Fruit fly (Drosophila melanogaster): Measurements from ENCODE around the gene CG33337.

CG33337 gene

DNA sequence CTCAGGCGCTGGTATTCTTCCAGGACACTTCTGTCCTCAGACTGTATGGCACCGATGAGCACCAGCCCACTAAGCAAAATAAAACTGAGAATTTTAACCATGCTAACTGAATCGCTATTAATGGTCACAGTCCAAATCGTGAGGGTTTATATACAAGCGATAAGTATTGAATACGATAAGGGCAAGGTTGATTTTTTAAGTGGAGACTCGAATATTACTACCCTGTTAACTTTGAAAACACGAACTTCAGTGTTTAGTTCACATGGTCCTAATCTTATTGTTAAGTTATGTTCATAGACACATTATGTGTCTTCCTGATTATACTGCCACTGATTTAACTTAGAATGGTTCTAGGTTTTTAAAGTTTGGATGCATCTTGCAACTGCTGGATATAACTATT, at the start of gene CG33337:
TSS of gene CG33337 (minus strand) at position 101 of the 400 bp plus-strand sequence.
- no peak for TF ChIP-seq CG17801 (GFP tag; optimal IDR thresholded peaks at IDR 0.05; ENCODE audit: partially characterized antibody)

DNA sequence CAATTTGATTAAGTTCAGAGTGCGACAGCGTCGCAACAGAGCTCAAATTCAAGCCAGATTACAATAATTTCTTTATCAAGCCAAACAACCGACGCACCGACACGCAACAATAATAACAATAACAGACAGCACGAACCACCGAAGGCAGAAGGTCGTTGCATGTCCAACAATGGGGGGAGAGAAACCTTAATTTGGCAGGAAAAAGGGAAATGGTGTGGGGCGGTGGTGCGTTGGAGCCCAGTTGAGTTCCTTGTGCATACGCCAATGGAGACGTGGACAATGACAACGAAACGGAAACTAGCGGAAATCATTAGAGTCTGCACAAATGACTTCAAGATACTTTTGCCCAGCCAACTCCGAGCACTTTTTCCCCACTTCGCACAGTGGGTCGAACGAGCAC, 47.0 kb upstream of the CG33337 start:
- no peak for TF ChIP-seq CG17801 (GFP tag; optimal IDR thresholded peaks at IDR 0.05; ENCODE audit: partially characterized antibody)

DNA sequence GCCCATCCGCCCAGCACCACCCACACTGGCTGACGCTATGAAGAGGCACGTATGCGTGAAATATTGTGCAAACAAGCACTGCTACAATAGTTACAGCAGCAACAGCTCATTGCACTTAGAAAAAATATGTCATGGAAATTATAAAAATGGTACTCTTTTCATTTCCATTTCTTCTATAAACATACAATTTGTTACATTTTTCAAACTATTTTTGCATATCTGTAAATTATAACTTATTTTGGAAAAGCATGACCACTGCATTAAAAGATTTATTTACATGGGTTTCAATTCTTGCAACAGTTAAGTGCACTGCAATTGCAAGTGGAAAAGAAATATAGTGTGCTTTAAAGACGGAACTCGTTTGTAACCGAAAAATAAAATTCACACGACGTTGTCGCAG, 45.8 kb upstream of the CG33337 start:
- TF ChIP-seq CG17801 (GFP tag; optimal IDR thresholded peaks at IDR 0.05; ENCODE audit: partially characterized antibody): no peak

DNA sequence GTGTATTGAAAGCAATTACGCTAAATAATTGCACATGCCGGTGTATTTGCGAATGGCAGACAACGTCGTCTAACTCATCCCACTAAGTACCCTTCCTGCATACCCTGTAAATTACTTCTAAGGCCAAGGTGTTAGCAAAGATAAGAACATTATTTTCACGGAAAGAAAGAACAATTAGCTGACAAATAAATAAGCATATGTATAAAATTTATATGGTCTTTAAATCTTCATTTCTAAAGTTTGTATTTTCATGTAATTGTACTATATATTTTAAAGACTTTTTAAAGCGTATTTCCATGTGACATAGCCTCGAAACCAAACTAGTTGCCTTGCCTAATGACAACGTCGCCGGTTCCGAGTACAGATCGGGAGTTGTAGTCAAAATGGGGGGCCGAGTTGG, 44.7 kb upstream of the CG33337 start:
- no peak for TF ChIP-seq CG17801 (GFP tag; optimal IDR thresholded peaks at IDR 0.05; ENCODE audit: partially characterized antibody)

DNA sequence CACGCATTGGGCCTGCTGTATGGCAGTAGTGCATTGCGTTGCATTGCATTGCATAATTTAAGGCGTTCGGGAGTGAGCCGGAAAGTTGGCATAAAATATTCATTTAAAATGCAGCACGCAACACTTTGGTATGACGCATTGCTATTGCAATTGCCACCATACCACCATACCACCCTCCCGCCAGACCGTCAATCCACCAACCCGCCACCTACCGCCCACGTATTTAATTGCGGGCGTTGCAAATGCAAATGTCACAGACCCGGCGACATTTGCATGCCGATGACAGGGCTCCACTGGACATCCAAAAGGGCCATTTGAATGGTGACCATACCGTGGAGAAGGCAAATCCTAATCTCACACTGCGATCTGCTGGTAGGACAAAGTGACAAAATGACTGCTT, 42.2 kb upstream of the CG33337 start:
- TF ChIP-seq CG17801 (GFP tag; optimal IDR thresholded peaks at IDR 0.05; ENCODE audit: partially characterized antibody): no peak

DNA sequence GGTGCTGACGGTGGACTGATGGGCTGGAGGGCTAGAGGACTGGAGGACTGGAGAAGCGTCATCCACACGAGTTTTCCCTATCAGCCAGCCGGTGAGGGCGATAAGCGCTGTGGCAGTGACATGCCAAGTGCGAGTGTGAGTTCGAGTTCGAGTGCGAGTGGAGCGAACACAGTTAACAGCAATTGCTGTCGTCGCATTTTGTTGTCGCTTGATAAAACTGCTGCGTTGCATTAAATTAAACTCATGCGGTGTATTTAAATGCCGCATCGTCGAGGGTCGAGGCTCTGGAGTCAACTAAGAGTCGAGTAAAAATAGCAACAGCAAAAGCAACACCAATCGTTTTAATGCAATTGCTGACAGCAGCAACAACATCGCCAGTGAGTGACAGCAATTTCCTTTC, 37.0 kb upstream of the CG33337 start:
- TF ChIP-seq CG17801 (GFP tag; optimal IDR thresholded peaks at IDR 0.05; ENCODE audit: partially characterized antibody): peak; percentile 25

DNA sequence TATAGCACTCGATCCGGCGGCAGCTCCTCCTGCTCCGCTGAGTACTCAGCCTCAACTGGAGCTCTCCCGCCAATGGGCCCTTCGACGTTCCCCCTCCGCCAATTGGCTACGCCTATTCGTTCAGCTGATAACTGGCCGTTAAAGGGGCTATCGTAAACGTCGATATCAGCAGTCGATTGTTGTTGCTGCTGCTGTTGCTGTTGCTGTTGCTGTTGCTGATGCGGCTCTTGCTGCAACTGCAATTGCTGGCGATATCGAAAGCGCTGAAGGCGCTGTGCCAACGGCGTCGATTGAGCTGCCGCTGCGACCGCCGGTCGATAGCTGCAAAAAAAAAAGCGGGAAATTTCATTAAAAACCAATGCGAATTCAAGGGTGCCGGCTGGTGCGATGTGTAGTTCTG, 34.6 kb upstream of the CG33337 start:
- TF ChIP-seq CG17801 (GFP tag; optimal IDR thresholded peaks at IDR 0.05; ENCODE audit: partially characterized antibody): no peak

DNA sequence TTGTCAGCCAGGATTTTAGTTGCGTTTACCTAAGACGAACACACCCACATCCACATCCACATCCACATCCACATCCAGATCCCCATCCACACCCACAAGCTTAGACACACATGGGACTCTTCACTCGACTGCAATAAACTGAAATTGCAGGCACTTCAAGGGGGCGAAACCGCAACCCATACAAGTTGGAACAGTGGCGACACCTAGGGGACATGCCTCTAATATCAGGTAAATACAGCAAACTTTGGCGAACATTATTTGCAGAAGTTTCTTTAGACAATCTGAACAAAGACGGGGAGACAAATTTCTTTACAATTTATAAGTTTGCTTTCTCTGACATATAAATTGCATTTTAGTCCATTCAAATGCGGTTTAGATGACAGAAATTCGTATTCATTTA, 30.4 kb upstream of the CG33337 start:
- no peak for TF ChIP-seq CG17801 (GFP tag; optimal IDR thresholded peaks at IDR 0.05; ENCODE audit: partially characterized antibody)

DNA sequence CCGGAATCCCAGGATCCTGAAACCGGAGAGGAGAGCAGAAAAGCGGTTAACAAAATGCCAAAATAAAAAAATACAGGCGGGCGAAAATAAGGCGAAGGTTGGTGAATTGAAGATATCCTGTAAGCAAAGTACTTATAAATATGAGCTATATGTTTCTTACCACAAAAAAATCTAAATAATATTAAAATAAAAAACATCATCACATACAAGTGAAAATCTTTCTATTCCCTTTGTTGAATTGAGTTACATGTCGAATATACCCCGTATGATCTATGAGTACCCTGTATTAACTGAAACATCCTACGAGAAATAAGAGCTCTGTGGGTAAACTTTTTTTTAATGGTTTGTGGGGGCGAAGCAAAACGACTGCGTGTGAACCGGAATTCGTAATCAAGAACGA, 19.6 kb upstream of the CG33337 start:
- no peak for TF ChIP-seq CG17801 (GFP tag; optimal IDR thresholded peaks at IDR 0.05; ENCODE audit: partially characterized antibody)

DNA sequence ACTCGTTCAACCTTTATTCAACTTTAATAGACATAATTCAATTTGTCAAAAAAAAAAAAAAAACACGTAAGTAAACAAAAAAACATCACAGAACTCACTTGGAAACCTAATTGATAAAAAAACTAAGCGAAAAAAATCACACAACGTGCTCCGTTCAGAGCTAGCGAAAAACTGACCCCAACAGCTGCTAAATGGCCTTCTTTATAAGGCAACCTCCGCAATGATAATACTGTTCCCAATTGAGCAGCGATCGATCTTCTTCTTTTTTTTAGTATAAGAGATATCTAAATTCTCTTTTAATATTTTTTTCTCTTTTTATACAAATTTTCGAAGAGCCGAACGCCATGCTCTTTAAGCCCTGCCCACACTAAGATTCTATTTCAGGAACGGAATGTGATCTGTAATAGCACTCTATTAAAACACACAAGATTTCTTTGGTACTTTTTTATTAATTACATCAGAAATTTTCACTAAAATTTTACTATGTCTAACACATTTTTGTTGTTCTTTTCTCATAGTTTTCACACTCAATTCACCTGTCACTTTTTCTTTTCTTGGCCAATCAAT, 12.8 kb upstream of the CG33337 start, which contains the start of gene CG10184:
TSS of gene CG10184 (minus strand) at position 181 of the 567 bp plus-strand sequence.
- peak; percentile 50 for TF ChIP-seq CG17801 (GFP tag; optimal IDR thresholded peaks at IDR 0.05; ENCODE audit: partially characterized antibody)

DNA sequence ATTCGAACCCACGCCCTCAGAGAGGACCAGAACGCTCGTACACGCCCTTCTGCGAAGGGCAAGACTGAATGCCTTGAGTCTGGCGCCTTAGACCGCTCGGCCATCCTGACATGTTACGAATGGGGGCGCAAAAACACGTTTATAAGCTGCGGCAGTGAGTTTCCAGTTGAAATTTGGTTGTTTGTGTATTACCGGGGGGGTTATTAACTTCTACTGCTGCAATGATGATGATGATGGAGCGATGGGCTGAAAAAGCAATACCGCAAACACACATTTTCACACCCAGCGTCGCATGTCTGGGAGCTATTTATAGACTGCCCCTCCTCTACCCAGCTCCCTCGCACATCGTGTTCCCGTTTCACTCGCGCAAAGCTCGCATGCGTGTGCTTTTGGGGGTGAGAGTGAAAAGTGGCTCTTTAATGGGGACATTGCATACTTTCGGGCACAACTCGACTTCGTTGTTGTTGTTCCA, 8.8 kb upstream of the CG33337 start:
- TF ChIP-seq CG17801 (GFP tag; optimal IDR thresholded peaks at IDR 0.05; ENCODE audit: partially characterized antibody): no peak

DNA sequence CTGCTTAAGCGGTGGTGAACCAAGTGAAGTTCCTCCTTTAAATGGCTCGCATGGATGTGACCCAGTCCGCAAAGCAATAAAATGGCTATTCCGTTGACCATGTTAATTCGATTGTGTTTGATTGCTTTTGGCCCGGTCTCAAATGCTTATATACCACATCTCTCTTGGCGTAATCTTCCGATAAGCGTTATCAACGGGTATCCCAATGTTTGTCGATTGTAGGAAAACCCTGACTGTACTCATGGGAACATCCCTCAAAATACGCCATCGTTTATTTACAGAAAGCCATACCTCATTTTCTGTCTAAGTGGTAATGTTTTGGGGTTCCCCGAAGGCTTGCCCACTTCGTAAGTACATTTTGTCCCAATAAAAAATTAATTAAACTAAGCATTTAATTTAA, 6.4 kb upstream of the CG33337 start, which contains the start of gene CG10183:
TSS of gene CG10183 (minus strand) at position 101 of the 400 bp plus-strand sequence.
- TF ChIP-seq CG17801 (GFP tag; optimal IDR thresholded peaks at IDR 0.05; ENCODE audit: partially characterized antibody): no peak

DNA sequence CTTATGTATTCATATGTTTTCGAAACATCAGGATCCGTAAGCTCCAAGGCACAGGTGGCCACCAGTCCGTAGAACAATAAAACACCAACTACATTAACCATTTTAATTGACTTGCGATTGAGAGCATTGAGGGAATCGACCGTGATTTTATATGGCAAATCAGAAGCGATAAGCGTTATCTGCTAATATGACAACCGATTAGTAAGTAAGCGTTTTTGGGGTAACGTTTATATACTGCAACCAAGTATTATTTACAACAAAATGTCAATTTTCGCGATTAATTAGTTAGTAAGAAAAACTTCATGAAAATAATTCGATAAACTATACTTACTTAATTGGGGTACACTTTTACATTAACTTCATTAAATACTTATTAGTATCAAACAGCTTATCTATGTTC, 3.6 kb upstream of the CG33337 start, which contains the start of gene CG16723:
TSS of gene CG16723 (minus strand) at position 101 of the 400 bp plus-strand sequence.
- TF ChIP-seq CG17801 (GFP tag; optimal IDR thresholded peaks at IDR 0.05; ENCODE audit: partially characterized antibody): no peak

DNA sequence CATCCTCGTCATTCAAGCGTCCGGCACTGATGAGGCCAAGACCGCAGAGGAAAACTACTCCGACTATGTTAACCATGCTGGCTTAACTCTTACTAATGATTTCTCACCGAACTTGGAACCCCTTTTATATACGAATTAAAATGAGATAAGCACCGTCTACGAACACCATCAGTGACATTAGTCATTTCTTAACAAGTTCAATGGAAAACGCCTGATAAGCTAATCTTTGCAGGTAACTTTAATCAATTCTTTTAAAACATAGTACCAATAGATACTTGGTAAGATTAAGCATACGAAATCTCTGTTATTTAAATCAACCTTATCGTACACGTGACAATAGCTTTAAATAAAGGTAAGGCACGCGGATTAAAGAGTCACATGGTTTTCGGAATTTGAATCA, 2.9 kb downstream of the CG33337 start, which contains the start of gene CG10182:
TSS of gene CG10182 (minus strand) at position 101 of the 400 bp plus-strand sequence.
- TF ChIP-seq CG17801 (GFP tag; optimal IDR thresholded peaks at IDR 0.05; ENCODE audit: partially characterized antibody): no peak

DNA sequence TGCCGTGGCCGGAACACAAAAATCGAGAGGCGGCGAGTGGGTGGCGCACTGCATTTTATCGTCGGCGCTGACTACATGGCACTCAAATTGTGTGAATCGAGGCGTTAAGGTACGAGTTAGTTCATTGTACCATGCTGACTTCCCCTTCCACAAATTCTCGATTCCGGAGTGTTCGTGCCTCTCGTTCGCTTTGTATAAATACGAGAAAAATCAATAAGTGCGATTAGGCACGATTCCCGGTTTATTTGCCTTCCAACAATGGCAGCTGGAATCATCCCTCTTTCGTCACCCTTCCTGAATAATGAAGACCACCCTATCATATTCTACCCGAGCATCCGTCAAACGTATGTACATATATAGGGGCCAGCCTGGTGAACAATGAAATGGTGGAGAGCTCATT, 16.0 kb downstream of the CG33337 start:
- TF ChIP-seq CG17801 (GFP tag; optimal IDR thresholded peaks at IDR 0.05; ENCODE audit: partially characterized antibody): no peak

DNA sequence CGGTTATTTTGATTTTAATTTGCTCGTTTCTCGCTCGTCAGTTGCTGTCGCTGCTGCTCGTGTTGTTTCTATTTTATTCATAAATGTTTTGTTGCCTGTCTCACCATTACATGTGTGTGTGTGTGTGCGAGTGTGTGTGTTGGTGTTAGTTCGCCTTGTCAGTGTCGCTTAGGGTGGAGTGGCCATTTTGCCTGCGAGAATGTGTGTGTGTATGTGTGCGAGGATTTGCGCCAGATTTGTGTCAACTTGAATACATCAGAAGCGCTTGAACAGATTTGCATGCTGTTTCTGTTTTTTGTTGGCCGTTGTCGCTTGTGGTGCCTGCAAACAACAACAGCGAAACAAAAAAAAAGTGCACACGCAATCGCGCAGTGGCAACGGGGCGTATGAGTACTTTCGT, 23.4 kb downstream of the CG33337 start:
- no peak for TF ChIP-seq CG17801 (GFP tag; optimal IDR thresholded peaks at IDR 0.05; ENCODE audit: partially characterized antibody)

DNA sequence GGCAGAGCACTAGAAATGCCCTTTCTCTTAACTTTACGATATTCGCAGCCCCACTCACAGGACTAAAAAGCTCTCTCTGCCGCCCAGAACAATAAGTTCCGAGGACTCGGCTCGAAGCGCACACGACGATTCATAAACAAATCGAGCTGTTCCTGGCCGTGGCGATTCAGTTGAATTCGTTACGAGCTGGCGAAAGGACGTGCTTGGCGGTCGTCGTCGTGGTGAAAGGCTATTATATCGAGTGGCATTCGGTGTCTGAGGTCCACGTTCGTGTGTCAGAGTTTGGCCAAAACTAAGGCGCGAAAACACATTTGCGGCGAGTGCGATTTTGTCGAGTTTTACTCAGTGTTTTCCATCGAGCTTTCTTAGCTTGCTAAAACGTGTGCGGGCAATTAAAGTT, 35.3 kb downstream of the CG33337 start, which contains the start of gene beat-IV:
TSS of gene beat-IV (plus strand) at position 169 of the 400 bp plus-strand sequence.
- TF ChIP-seq CG17801 (GFP tag; optimal IDR thresholded peaks at IDR 0.05; ENCODE audit: partially characterized antibody): no peak
